Worm (Caenorhabditis elegans) whole organism, mixed stage, embryonic: ENCODE data around the gene F26F2.7.

Experiments used
- nhr-12 ChIP-seq: fragments of 150-350 bp; optimal IDR thresholded peaks from 2 replicates; lab custom pipeline; 2014; ENCODE audit warnings: missing biosample characterization, missing genetic modification characterization
- nhr-237 ChIP-seq: fragments of 150-350 bp; optimal IDR thresholded peaks from 2 replicates; lab custom pipeline; 2014; ENCODE audit warnings: missing biosample characterization, missing genetic modification characterization
- snpc-4 ChIP-seq: fragments of 150-350 bp; optimal IDR thresholded peaks from 2 replicates; lab custom pipeline; 2014; ENCODE audit warnings: missing biosample characterization, missing genetic modification characterization
- unc-39 ChIP-seq: fragments of 150-350 bp; optimal IDR thresholded peaks from 2 replicates; lab custom pipeline; 2014; ENCODE audit warnings: missing biosample characterization, missing genetic modification characterization
- unc-62 ChIP-seq: fragments of 150-350 bp; optimal IDR thresholded peaks from 2 replicates; lab custom pipeline; 2014; ENCODE audit warnings: missing biosample characterization, missing genetic modification reagents, missing genetic modification characterization

DNA sequence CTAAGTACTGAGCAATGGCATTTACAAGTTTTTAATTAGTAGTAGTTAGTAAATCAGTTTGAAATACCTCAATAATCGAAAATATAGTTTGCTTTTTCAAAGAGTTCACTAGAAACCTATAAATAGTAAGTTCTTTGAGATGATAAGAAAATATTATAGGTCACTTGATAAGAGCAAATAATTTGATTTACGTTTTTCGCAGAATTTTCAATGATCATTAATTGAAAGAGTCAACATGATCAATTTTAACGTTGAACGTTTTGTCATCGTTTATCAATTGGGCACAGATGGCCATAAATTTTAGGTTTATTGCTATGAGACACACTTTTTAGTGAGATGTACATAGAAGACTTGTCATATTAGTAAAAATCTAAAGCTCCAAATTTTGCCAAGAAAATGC lies 35.0 kb upstream of the F26F2.7 start:
- TF ChIP-seq unc-62 (no peak), snpc-4 (tag; lab: Kevin White, UChicago) (no peak), nhr-237 (tag; lab: Kevin White, UChicago) (no peak), nhr-12 (tag; lab: Kevin White, UChicago) (no peak), unc-39 (no peak)
